Comparison of ENCODE assay signal across 1 fruit fly cellular context in the genomic region with DNA sequence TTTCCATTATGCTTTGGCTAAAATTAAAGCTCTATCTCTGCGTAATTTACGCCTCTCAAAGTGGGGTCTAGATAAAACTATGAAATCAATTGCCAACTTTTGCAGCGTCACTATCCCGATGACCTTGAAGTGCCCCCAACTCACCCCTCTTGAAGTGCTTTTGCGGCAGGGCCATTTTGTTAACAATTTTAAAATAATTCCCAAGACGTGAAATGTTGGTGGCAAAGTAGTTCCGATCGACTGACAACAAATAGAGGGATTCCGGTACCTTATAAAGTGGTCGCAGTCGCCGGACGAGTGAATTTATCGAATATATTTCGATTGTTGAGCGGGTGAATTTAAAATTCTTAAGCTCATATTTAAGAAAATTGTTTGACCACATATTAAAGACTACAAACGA.
TF ChIP-seq lines count a peak whose summit lies in the region.

A gene (minus strand): TSS at position 245 of the 400 bp plus-strand sequence.

TF ChIP-seq in whole organism, embryonic, 481 proteins besides CTCF, POLR2A, EP300 and RAD21 (continued from another document):
- TF ChIP-seq Hr78 (GFP tag; optimal IDR thresholded peaks at IDR 0.05; lab: Kevin White, UChicago): no peak
- peak; percentile 62 for TF ChIP-seq sug (tag; optimal IDR thresholded peaks at IDR 0.05; lab: Kevin White, UChicago)
- TF ChIP-seq CG11560 (tag; IDR thresholded peaks at IDR 0.05; lab: Robert Waterston, UW): peak; percentile 96
- no peak for TF ChIP-seq nom (GFP tag; optimal IDR thresholded peaks at IDR 0.05; lab: Kevin White, UChicago)
- TF ChIP-seq Sry-δ (GFP tag; optimal IDR thresholded peaks at IDR 0.05; lab: Kevin White, UChicago): peak; percentile 78
- peak; percentile 30 for TF ChIP-seq CG3995 (GFP tag; optimal IDR thresholded peaks at IDR 0.05; lab: Kevin White, UChicago)
- TF ChIP-seq CG2116 (GFP tag; optimal IDR thresholded peaks at IDR 0.05; lab: Kevin White, UChicago): peak; percentile 47
- peak; percentile 1; the same call in 1 of the 3 replicates for TF ChIP-seq CG34422 (GFP tag; IDR thresholded peaks at IDR 0.05; lab: Robert Waterston, UW)
- TF ChIP-seq Dref (GFP tag; IDR thresholded peaks at IDR 0.05; lab: Robert Waterston, UW): peak; percentile 70
- peak; percentile 51 for TF ChIP-seq ftz-f1 (GFP tag; optimal IDR thresholded peaks at IDR 0.05; lab: Kevin White, UChicago)
- peak; percentile 51 for TF ChIP-seq unc-4 (GFP tag; IDR thresholded peaks at IDR 0.05; lab: Robert Waterston, UW; ENCODE audit: partially characterized antibody)
- TF ChIP-seq stwl (tag; optimal IDR thresholded peaks at IDR 0.05; lab: Kevin White, UChicago): peak; percentile 31
- peak; percentile 59 for TF ChIP-seq sens (GFP tag; lab: Kevin White, UChicago)
- TF ChIP-seq ERR (GFP tag; optimal IDR thresholded peaks at IDR 0.05; lab: Kevin White, UChicago): peak; percentile 92
- no peak for TF ChIP-seq chm (GFP tag; IDR thresholded peaks at IDR 0.05; lab: Robert Waterston, UW)
- TF ChIP-seq HLH4C (GFP tag; IDR thresholded peaks at IDR 0.05; lab: Robert Waterston, UW; ENCODE audit: partially characterized antibody): peak; percentile 55; the same call in 1 of the 3 replicates
- peak; percentile 2 for TF ChIP-seq CG8924 (tag; optimal IDR thresholded peaks at IDR 0.05; lab: Kevin White, UChicago)
- TF ChIP-seq E2f2 (GFP tag; IDR thresholded peaks at IDR 0.05; lab: Robert Waterston, UW): peak; percentile 93
- TF ChIP-seq CG17361 (GFP tag; IDR thresholded peaks at IDR 0.05; lab: Robert Waterston, UW): no peak
- TF ChIP-seq Blimp-1 (GFP tag; optimal IDR thresholded peaks at IDR 0.05; lab: Kevin White, UChicago): no peak
- TF ChIP-seq abd-A (tag; optimal IDR thresholded peaks at IDR 0.05; lab: Kevin White, UChicago): no peak
- TF ChIP-seq Dp (GFP tag; optimal IDR thresholded peaks at IDR 0.05; lab: Kevin White, UChicago): peak; percentile 87
- no peak for TF ChIP-seq Ptx1 (GFP tag; IDR thresholded peaks at IDR 0.05; lab: Robert Waterston, UW)
- no peak for TF ChIP-seq CG9797 (GFP tag; optimal IDR thresholded peaks at IDR 0.05; lab: Kevin White, UChicago)
- TF ChIP-seq BEAF-32 (GFP tag; optimal IDR thresholded peaks at IDR 0.05; lab: Kevin White, UChicago): peak; percentile 44
- no peak for TF ChIP-seq CG7745 (tag; optimal IDR thresholded peaks at IDR 0.05; lab: Kevin White, UChicago)
- TF ChIP-seq hkb (optimal IDR thresholded peaks at IDR 0.05; lab: Kevin White, UChicago): no peak
- peak; percentile 30; the same call in 1 of the 2 replicates for TF ChIP-seq hkb (GFP tag; IDR thresholded peaks at IDR 0.05; lab: Robert Waterston, UW)
- peak; percentile 68 for TF ChIP-seq CG13287 (GFP tag; IDR thresholded peaks at IDR 0.05; lab: Robert Waterston, UW; ENCODE audit: partially characterized antibody)
- TF ChIP-seq Ssrp (tag; optimal IDR thresholded peaks at IDR 0.05; lab: Kevin White, UChicago): no peak
- no peak for TF ChIP-seq CG7786 (GFP tag; optimal IDR thresholded peaks at IDR 0.05; lab: Kevin White, UChicago)
- peak; percentile 18; the same call in 1 of the 3 replicates for TF ChIP-seq row (GFP tag; IDR thresholded peaks at IDR 0.05; lab: Robert Waterston, UW)
- peak; percentile 50 for TF ChIP-seq Bgb (GFP tag; IDR thresholded peaks at IDR 0.05; lab: Robert Waterston, UW; ENCODE audit: partially characterized antibody)
- TF ChIP-seq CG10267 (tag; optimal IDR thresholded peaks at IDR 0.05; lab: Kevin White, UChicago): peak; percentile 4
- TF ChIP-seq vnd (GFP tag; IDR thresholded peaks at IDR 0.05; lab: Robert Waterston, UW; ENCODE audit: partially characterized antibody): no peak
- TF ChIP-seq CG34376 (GFP tag; optimal IDR thresholded peaks at IDR 0.05; lab: Kevin White, UChicago): peak; percentile 14
- TF ChIP-seq MESR4 (GFP tag; optimal IDR thresholded peaks at IDR 0.05; lab: Kevin White, UChicago): peak; percentile 64
- peak; percentile 98 for TF ChIP-seq wek (GFP tag; optimal IDR thresholded peaks at IDR 0.05; lab: Kevin White, UChicago)
- peak; percentile 47; the same call in 1 of the 2 replicates for TF ChIP-seq Scr (GFP tag; IDR thresholded peaks at IDR 0.05; lab: Robert Waterston, UW; ENCODE audit: partially characterized antibody)
- TF ChIP-seq CG4617 (GFP tag; optimal IDR thresholded peaks at IDR 0.05; lab: Kevin White, UChicago; ENCODE audit: borderline replicate concordance): peak; percentile 13
- TF ChIP-seq CG5953 (GFP tag; IDR thresholded peaks at IDR 0.05; lab: Robert Waterston, UW): no peak
- peak; percentile 98 for TF ChIP-seq CG15514 (GFP tag; optimal IDR thresholded peaks at IDR 0.05; lab: Kevin White, UChicago)
- no peak for TF ChIP-seq Dfd (GFP tag; optimal IDR thresholded peaks at IDR 0.05; lab: Kevin White, UChicago)
- 0 out of 3 replicates have a peak, but pooled peaks have one; percentile 25 for TF ChIP-seq Doc3 (GFP tag; IDR thresholded peaks at IDR 0.05; lab: Robert Waterston, UW; ENCODE audit: partially characterized antibody)
- peak; percentile 6 for TF ChIP-seq Nf-YC (tag; optimal IDR thresholded peaks at IDR 0.05; lab: Kevin White, UChicago)
- peak; percentile 17 for TF ChIP-seq Fer1 (GFP tag; optimal IDR thresholded peaks at IDR 0.05; lab: Kevin White, UChicago)
